Worm (Caenorhabditis elegans): ENCODE results near the gene R11D1.2.

DNA sequence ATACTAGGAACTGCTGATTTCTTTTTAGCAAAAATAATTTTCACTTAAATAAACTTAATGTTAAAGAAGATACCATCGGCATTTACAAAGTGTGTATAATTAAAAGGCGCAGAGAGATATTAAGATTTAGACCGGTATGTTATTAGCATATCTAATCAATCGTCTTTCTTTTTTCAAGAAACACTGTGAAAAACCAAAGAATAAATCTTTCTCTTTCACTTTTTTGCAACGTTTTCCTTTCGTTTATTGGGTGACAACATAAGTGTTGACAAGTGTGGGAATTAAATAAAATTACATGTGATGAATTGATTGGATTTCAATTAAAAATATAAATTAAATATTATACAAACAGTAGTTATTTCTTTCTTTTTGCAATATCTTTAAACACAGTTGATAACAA is 44.0 kb downstream of the R11D1.2 start, which contains the start of gene C15C8.8:
- TF ChIP-seq dmd-4 (tag; optimal IDR thresholded peaks at IDR 0.05) (no peak), nhr-23 (tag; optimal IDR thresholded peaks at IDR 0.05) (no peak), aly-2 (tag; optimal IDR thresholded peaks at IDR 0.05) (no peak), nhr-237 (tag; optimal IDR thresholded peaks at IDR 0.05) (no peak), nhr-25 (tag; optimal IDR thresholded peaks at IDR 0.05) (no peak), ZK546.5 (tag; optimal IDR thresholded peaks at IDR 0.05) (no peak), nhr-11 (tag; optimal IDR thresholded peaks at IDR 0.05) (no peak), fos-1 (tag; optimal IDR thresholded peaks at IDR 0.05) (no peak)

All from whole organism, L2 larva.